Worm (Caenorhabditis elegans) whole organism, L2 larva: ENCODE data around the gene F49H6.17.

Experiments used
- F13H6.1 ChIP-seq: sonication (generic microtip); optimal IDR thresholded peaks from 2 replicates; lab custom pipeline; 2016; ENCODE audit warnings: missing genetic modification characterization, missing compliant biosample characterization
- Y55F3AM.14 ChIP-seq: fragments of 200-800 bp; sonication (Bioruptor generic); optimal IDR thresholded peaks from 2 replicates; lab custom pipeline; 2018; ENCODE audit warnings: mild to moderate bottlenecking, missing genetic modification characterization, missing compliant biosample characterization
- ZK546.5 ChIP-seq: sonication (generic microtip); optimal IDR thresholded peaks from 2 replicates; lab custom pipeline; 2017; ENCODE audit warnings: missing biosample characterization, missing genetic modification characterization
- aly-2 ChIP-seq: fragments of 150-350 bp; optimal IDR thresholded peaks from 2 replicates; lab custom pipeline; 2014; ENCODE audit warnings: missing biosample characterization, missing genetic modification characterization
- ama-1 ChIP-seq: fragments of 150-350 bp; optimal IDR thresholded peaks from 2 replicates; lab custom pipeline; 2018; ENCODE audit warnings: inconsistent platforms
- egl-27 ChIP-seq: sonication (generic microtip); optimal IDR thresholded peaks from 3 replicates; lab custom pipeline; 2017; ENCODE audit warnings: missing biosample characterization, missing genetic modification reagents, missing genetic modification characterization
- elt-3 ChIP-seq: sonication (generic microtip); optimal IDR thresholded peaks from 2 replicates; lab custom pipeline; 2017; ENCODE audit warnings: missing biosample characterization, missing genetic modification characterization
- fos-1 ChIP-seq: fragments of 150-350 bp; optimal IDR thresholded peaks from 2 replicates; lab custom pipeline; 2014; ENCODE audit warnings: missing biosample characterization, missing genetic modification characterization
- gmeb-1 ChIP-seq: fragments of 150-350 bp; optimal IDR thresholded peaks from 2 replicates; lab custom pipeline; 2014; ENCODE audit warnings: missing biosample characterization, missing genetic modification characterization
- lin-11 ChIP-seq: fragments of 150-350 bp; sonication (generic microtip); optimal IDR thresholded peaks from 2 replicates; lab custom pipeline; 2014; ENCODE audit warnings: missing biosample characterization, missing genetic modification characterization, inconsistent platforms, mixed read lengths
- lin-13 ChIP-seq: fragments of 150-350 bp; optimal IDR thresholded peaks from 2 replicates; lab custom pipeline; 2014; ENCODE audit warnings: missing biosample characterization, missing genetic modification reagents, missing genetic modification characterization
- lin-39 ChIP-seq: fragments of 150-350 bp; optimal IDR thresholded peaks from 2 replicates; lab custom pipeline; 2014; ENCODE audit warnings: missing biosample characterization, missing genetic modification reagents, missing genetic modification characterization
- lsy-2 ChIP-seq, 2 experiments: fragments of 150-350 bp in 1 of 2; sonication (generic microtip) in 1 of 2; optimal IDR thresholded peaks; 2 replicates each; lab custom pipeline; 2014 to 2017; ENCODE audit warnings: missing biosample characterization in 2 of 2, missing genetic modification characterization in 2 of 2
- mbf-1 ChIP-seq: sonication (generic microtip); optimal IDR thresholded peaks from 2 replicates; lab custom pipeline; 2017; ENCODE audit warnings: missing biosample characterization, missing genetic modification characterization
- nhr-10 ChIP-seq: sonication (generic microtip); optimal IDR thresholded peaks from 2 replicates; lab custom pipeline; 2017; ENCODE audit warnings: missing biosample characterization, missing genetic modification characterization
- nhr-12 ChIP-seq: fragments of 150-350 bp; optimal IDR thresholded peaks from 2 replicates; lab custom pipeline; 2014; ENCODE audit warnings: missing biosample characterization, missing genetic modification characterization
- nhr-21 ChIP-seq: fragments of 150-350 bp; optimal IDR thresholded peaks from 2 replicates; lab custom pipeline; 2014; ENCODE audit warnings: missing biosample characterization, missing genetic modification characterization
- nhr-23 ChIP-seq: fragments of 150-350 bp; optimal IDR thresholded peaks from 2 replicates; lab custom pipeline; 2014; ENCODE audit warnings: missing biosample characterization, missing genetic modification reagents, missing genetic modification characterization
- nhr-237 ChIP-seq: fragments of 150-350 bp; optimal IDR thresholded peaks from 2 replicates; lab custom pipeline; 2014; ENCODE audit warnings: missing biosample characterization, missing genetic modification characterization
- nhr-6 ChIP-seq: fragments of 150-350 bp; optimal IDR thresholded peaks from 2 replicates; lab custom pipeline; 2014; ENCODE audit warnings: missing biosample characterization, missing genetic modification characterization
- nhr-77 ChIP-seq: fragments of 150-350 bp; optimal IDR thresholded peaks from 2 replicates; lab custom pipeline; 2014; ENCODE audit warnings: missing biosample characterization, missing genetic modification characterization
- sem-4 ChIP-seq: fragments of 150-350 bp; optimal IDR thresholded peaks from 2 replicates; lab custom pipeline; 2014; ENCODE audit warnings: missing biosample characterization, missing genetic modification reagents, missing genetic modification characterization
- skn-1 ChIP-seq: sonication (generic microtip); optimal IDR thresholded peaks from 2 replicates; lab custom pipeline; 2017; ENCODE audit warnings: missing biosample characterization, missing genetic modification characterization
- sma-3 ChIP-seq: sonication (generic microtip); optimal IDR thresholded peaks from 2 replicates; lab custom pipeline; 2016; ENCODE audit warnings: missing genetic modification reagents, missing genetic modification characterization, missing compliant biosample characterization
- snpc-4 ChIP-seq: fragments of 150-350 bp; optimal IDR thresholded peaks from 2 replicates; lab custom pipeline; 2014; ENCODE audit warnings: missing biosample characterization, missing genetic modification characterization
- unc-39 ChIP-seq: fragments of 150-350 bp; optimal IDR thresholded peaks from 2 replicates; lab custom pipeline; 2014; ENCODE audit warnings: missing biosample characterization, missing genetic modification characterization
- unc-55 ChIP-seq: fragments of 150-350 bp; sonication (generic microtip); optimal IDR thresholded peaks from 3 replicates; lab custom pipeline; 2014; ENCODE audit warnings: missing biosample characterization, missing genetic modification reagents, missing genetic modification characterization
- zag-1 ChIP-seq: fragments of 150-350 bp; optimal IDR thresholded peaks from 2 replicates; lab custom pipeline; 2014; ENCODE audit warnings: missing biosample characterization, missing genetic modification characterization
- ztf-1 ChIP-seq: fragments of 200-800 bp; sonication (Bioruptor generic); conservative IDR thresholded peaks from 2 replicates; pipeline ENCODE4 v1.3.6; 2022; ENCODE audit warnings: missing genetic modification characterization, missing compliant biosample characterization
- ztf-11 ChIP-seq: sonication (generic microtip); optimal IDR thresholded peaks from 2 replicates; lab custom pipeline; 2017; ENCODE audit warnings: missing biosample characterization, missing genetic modification characterization
- ztf-4 ChIP-seq: fragments of 150-350 bp; optimal IDR thresholded peaks from 2 replicates; lab custom pipeline; 2014; ENCODE audit warnings: missing biosample characterization, missing genetic modification characterization

The F49H6.17 gene

ce11 chrV:17000635-17001034 is 19.2 kb upstream of the F49H6.17 start:
- TF ChIP-seq nhr-237 (no peak), nhr-77 (no peak)

ce11 chrV:17001167-17001566 is 18.6 kb upstream of the F49H6.17 start, which contains the start of gene sri-9:
TSS of gene sri-9 (plus strand) at chrV:17001467.
- no peak for TF ChIP-seq nhr-10 (tag; lab: Kevin White, UChicago)
- TF ChIP-seq zag-1 (tag; lab: Kevin White, UChicago) = no peak
- no peak for TF ChIP-seq ztf-1
- no peak for TF ChIP-seq nhr-21 (tag; lab: Kevin White, UChicago)
- TF ChIP-seq lin-11 (tag; lab: Kevin White, UChicago) = no peak
- TF ChIP-seq ztf-4 (tag; lab: Kevin White, UChicago) = no peak
- no peak for TF ChIP-seq nhr-23 (tag; lab: Kevin White, UChicago)
- no peak for TF ChIP-seq aly-2
- TF ChIP-seq lin-39 (tag; lab: Kevin White, UChicago) = no peak
- no peak for TF ChIP-seq elt-3 (tag; lab: Kevin White, UChicago)
- TF ChIP-seq sem-4 = no peak
- no peak for TF ChIP-seq ZK546.5 (tag; lab: Kevin White, UChicago)
- no peak for TF ChIP-seq unc-39 (tag; lab: Kevin White, UChicago)
- no peak for TF ChIP-seq unc-55

- TF ChIP-seq nhr-23 (tag; lab: Kevin White, UChicago) (no peak), ztf-11 (no peak), snpc-4 (tag; lab: Kevin White, UChicago) (no peak), gmeb-1 (no peak), ztf-1 (no peak), lin-13 (GFP tag; lab: Kevin White, UChicago) (no peak), nhr-12 (tag; lab: Kevin White, UChicago) (no peak), nhr-237 (no peak), egl-27 (tag; lab: Kevin White, UChicago) (no peak), ZK546.5 (tag; lab: Kevin White, UChicago) (no peak), ama-1 (lab: Kevin White, UChicago) (no peak), nhr-77 (no peak), nhr-6 (tag; lab: Kevin White, UChicago) (no peak), Y55F3AM.14 (GFP tag; lab: Kevin White, UChicago) (no peak), sma-3 (GFP tag; lab: Kevin White, UChicago) (no peak), skn-1 (tag; lab: Kevin White, UChicago) (no peak), F13H6.1 (tag; lab: Kevin White, UChicago) (no peak), zag-1 (tag; lab: Kevin White, UChicago) (no peak), lsy-2 (tag; optimal IDR thresholded peaks at IDR 0.05; lab: Kevin White, UChicago) (no peak)
Observed at ce11 chrV:17005189-17005588, 14.6 kb upstream of the F49H6.17 start, which contains the start of gene srh-131. TSS of gene srh-131 (plus strand) at chrV:17005489.

- TF ChIP-seq skn-1 (tag; lab: Kevin White, UChicago) = no peak
- TF ChIP-seq mbf-1 (tag; lab: Kevin White, UChicago) = no peak
- no peak for TF ChIP-seq lsy-2 (tag; optimal IDR thresholded peaks at IDR 0.05; lab: Kevin White, UChicago)
Observed at ce11 chrV:17008302-17008701, 11.5 kb upstream of the F49H6.17 start, which contains the start of gene sri-69. TSS of gene sri-69 (minus strand) at chrV:17008402.

- TF ChIP-seq fos-1 = peak; percentile 49
- TF ChIP-seq sem-4 = no peak
Observed at ce11 chrV:17009342-17010064, 10.3 kb upstream of the F49H6.17 start, which contains the start of the genes clc-12 and clec-240. TSS of gene clc-12 (minus strand) at chrV:17009388. TSS of gene clec-240 (plus strand) at chrV:17010014.

- TF ChIP-seq lsy-2 (tag; optimal IDR thresholded peaks at IDR 0.05; lab: Kevin White, UChicago) (no peak), ZK546.5 (tag; lab: Kevin White, UChicago) (no peak)
Observed at ce11 chrV:17013232-17013631, 6.6 kb upstream of the F49H6.17 start, which contains the start of gene clec-241. TSS of gene clec-241 (minus strand) at chrV:17013332.
